Worm (Caenorhabditis elegans) whole organism, dauer: ENCODE measurements around the gene srpa-72.
"Not testable (repeated sequence)": the region's sequence is repeated elsewhere in the genome, so short reads cannot be mapped to it uniquely, and the experiment has no call there.

Experiments
- unc-62 ChIP-seq: sonication (generic microtip); optimal IDR thresholded peaks from 2 replicates; lab custom pipeline; 2017; ENCODE audit warnings: missing biosample characterization, missing genetic modification reagents, missing genetic modification characterization

The srpa-72 gene

DNA sequence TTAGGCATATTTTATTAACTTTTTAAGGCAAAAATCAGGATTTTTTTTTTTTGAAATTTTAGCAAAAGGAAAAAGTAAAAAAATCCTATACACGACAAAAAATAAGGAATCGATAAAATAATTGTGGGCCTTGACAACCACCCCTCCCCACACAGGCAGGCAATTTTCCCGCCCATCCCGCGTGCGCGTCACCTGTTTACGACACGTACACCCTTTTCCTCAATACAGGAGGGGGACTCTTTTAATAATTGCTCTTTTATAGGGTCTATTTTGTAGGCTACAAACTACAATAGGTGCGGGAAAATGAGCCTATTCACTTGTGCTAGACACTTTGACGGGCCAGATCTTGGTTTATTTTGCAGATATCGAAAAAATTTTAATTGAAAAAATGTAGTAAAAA lies 45.3 kb downstream of the srpa-72 start:
- no peak for TF ChIP-seq unc-62 (GFP tag; lab: Kevin White, UChicago)

ce11 chrII:2834105-2834504 lies 46.8 kb downstream of the srpa-72 start:
- no peak for TF ChIP-seq unc-62 (GFP tag; lab: Kevin White, UChicago)

DNA sequence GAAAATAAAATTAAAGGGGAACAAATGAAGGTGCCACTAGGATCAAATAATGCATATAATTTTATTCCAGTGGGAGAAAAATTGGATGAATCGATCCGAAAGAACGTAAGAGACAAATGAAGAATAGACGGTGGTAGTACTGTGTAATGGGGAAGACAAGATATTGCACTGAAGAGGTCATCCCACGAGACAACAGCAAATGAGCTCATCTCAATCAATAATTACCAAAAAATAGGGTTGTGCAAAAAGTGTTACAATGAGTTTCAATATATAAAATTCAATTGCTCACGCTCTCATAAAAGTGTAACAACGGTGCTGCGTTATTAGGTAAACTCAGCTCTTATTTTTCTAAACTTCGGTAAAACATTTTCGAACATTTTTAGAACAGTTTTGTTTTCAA lies 49.6 kb downstream of the srpa-72 start, which contains the start of gene K12H6.7:
Gene K12H6.7, minus strand, starts transcription at position 101 of the 400 bp plus-strand sequence.
- TF ChIP-seq unc-62 (GFP tag; lab: Kevin White, UChicago), result no peak

- not testable (repeated sequence) for TF ChIP-seq unc-62 (GFP tag; lab: Kevin White, UChicago)
Measured at ce11 chrII:2839004-2839403, 51.7 kb downstream of the srpa-72 start, which contains the start of gene Y110A2AL.4. Gene Y110A2AL.4 (plus strand): TSS chrII:2839304.

DNA sequence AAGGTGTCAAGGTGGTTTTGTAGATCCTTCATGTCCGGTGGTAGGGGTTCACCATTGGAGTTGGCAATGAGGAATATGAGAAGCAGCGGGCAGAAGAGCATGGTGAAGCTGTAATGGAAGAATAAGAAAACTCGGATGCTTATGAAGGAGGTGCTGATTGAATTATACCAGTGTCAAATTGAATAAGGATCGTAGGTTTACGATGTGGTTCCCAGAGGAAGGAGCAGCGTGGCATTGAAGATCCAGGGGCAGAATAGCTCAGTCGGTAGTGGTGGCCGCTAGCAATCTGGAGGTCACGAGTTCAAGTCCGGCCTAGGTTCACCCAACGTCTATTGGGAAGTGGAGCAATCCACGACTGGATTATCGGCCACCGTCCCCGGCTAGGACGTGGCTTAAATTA lies 54.2 kb downstream of the srpa-72 start, which contains the start of gene Y110A2AL.6:
Gene Y110A2AL.6, minus strand, starts transcription at position 101 of the 400 bp plus-strand sequence.
- TF ChIP-seq unc-62 (GFP tag; lab: Kevin White, UChicago), result no peak

- TF ChIP-seq unc-62 (GFP tag; lab: Kevin White, UChicago), result no peak
Measured at ce11 chrII:2843088-2843487, 55.8 kb downstream of the srpa-72 start, which contains the start of gene Y110A2AL.7. Gene Y110A2AL.7 (minus strand): TSS chrII:2843188.
